Worm (Caenorhabditis elegans) whole organism, L4/young adult: ENCODE results near the gene R07B1.6.

Experiments
- W03F9.2 ChIP-seq: fragments of 150-350 bp; optimal IDR thresholded peaks from 2 replicates; lab custom pipeline; 2014; ENCODE audit warnings: missing biosample characterization, missing genetic modification characterization
- dao-5 ChIP-seq: sonication (generic microtip); optimal IDR thresholded peaks from 2 replicates; lab custom pipeline; 2016; ENCODE audit warnings: missing genotype, missing genetic modification characterization, moderate library complexity, missing compliant biosample characterization
- him-1 ChIP-seq: sonication (generic microtip); optimal IDR thresholded peaks from 2 replicates; lab custom pipeline; 2016; ENCODE audit warnings: missing genotype, missing genetic modification reagents, missing genetic modification characterization, missing compliant biosample characterization

R07B1.6 gene

ce11 chrX:9856618-9857017 is 9.8 kb upstream of the R07B1.6 start, which contains the start of gene R07B1.11:
Gene R07B1.11, plus strand, starts transcription at chrX:9856918.
- TF ChIP-seq W03F9.2 (tag; lab: Kevin White, UChicago) (no peak), him-1 (no peak), dao-5 (tag; lab: Kevin White, UChicago) (no peak)

ce11 chrX:9858069-9858468 is 8.4 kb upstream of the R07B1.6 start, which contains the start of gene scav-5:
Gene scav-5, plus strand, starts transcription at chrX:9858365.
- TF ChIP-seq dao-5 (tag; lab: Kevin White, UChicago) (no peak), him-1 (no peak), W03F9.2 (tag; lab: Kevin White, UChicago) (no peak)

ce11 chrX:9862916-9863624 is 3.4 kb upstream of the R07B1.6 start, which contains the start of the genes gst-36 and R07B1.5:
Gene gst-36, minus strand, starts transcription at chrX:9862960.
Gene R07B1.5, plus strand, starts transcription at chrX:9863580.
- TF ChIP-seq him-1 = no peak
- TF ChIP-seq dao-5 (tag; lab: Kevin White, UChicago) = no peak
- no peak for TF ChIP-seq W03F9.2 (tag; lab: Kevin White, UChicago)

- TF ChIP-seq dao-5 (tag; lab: Kevin White, UChicago) = no peak
- no peak for TF ChIP-seq W03F9.2 (tag; lab: Kevin White, UChicago)
- TF ChIP-seq him-1 = no peak
Observed at ce11 chrX:9868820-9869219, 2.4 kb downstream of the R07B1.6 start, which contains the start of gene R07B1.7. Gene R07B1.7, plus strand, starts transcription at chrX:9869120.

- TF ChIP-seq him-1 = no peak
- no peak for TF ChIP-seq dao-5 (tag; lab: Kevin White, UChicago)
- TF ChIP-seq W03F9.2 (tag; lab: Kevin White, UChicago) = no peak
Observed at ce11 chrX:9869522-9869921, 3.1 kb downstream of the R07B1.6 start, which contains the start of gene R07B1.13. Gene R07B1.13, plus strand, starts transcription at chrX:9869822.

ce11 chrX:9872554-9872953 is 6.1 kb downstream of the R07B1.6 start, which contains the start of gene R07B1.8:
Gene R07B1.8, minus strand, starts transcription at chrX:9872654.
- TF ChIP-seq W03F9.2 (tag; lab: Kevin White, UChicago) = no peak
- no peak for TF ChIP-seq dao-5 (tag; lab: Kevin White, UChicago)
- no peak for TF ChIP-seq him-1

ce11 chrX:9877117-9877516 is 10.7 kb downstream of the R07B1.6 start, which contains the start of gene R07B1.9:
Gene R07B1.9, plus strand, starts transcription at chrX:9877417.
- TF ChIP-seq him-1 (no peak), W03F9.2 (tag; lab: Kevin White, UChicago) (no peak), dao-5 (tag; lab: Kevin White, UChicago) (no peak)

- no peak for TF ChIP-seq dao-5 (tag; lab: Kevin White, UChicago)
- TF ChIP-seq W03F9.2 (tag; lab: Kevin White, UChicago) = no peak
- TF ChIP-seq him-1 = no peak
Observed at ce11 chrX:9882112-9882511, 15.7 kb downstream of the R07B1.6 start, which contains the start of gene glo-1. Gene glo-1, minus strand, starts transcription at chrX:9882212.

- TF ChIP-seq him-1 (no peak), dao-5 (tag; lab: Kevin White, UChicago) (no peak), W03F9.2 (tag; lab: Kevin White, UChicago) (no peak)
Observed at ce11 chrX:9882572-9882971, 16.1 kb downstream of the R07B1.6 start.

- TF ChIP-seq dao-5 (tag; lab: Kevin White, UChicago) = no peak
Observed at ce11 chrX:9883837-9884324, 17.4 kb downstream of the R07B1.6 start, which contains the start of gene mrp-4. Gene mrp-4, plus strand, starts transcription at chrX:9884274.

ce11 chrX:9892323-9892722 is 25.9 kb downstream of the R07B1.6 start, which contains the start of gene F21G4.1:
Gene F21G4.1, minus strand, starts transcription at chrX:9892328.
- TF ChIP-seq W03F9.2 (tag; lab: Kevin White, UChicago) = no peak
- TF ChIP-seq him-1 = no peak
- TF ChIP-seq dao-5 (tag; lab: Kevin White, UChicago) = no peak

- no peak for TF ChIP-seq dao-5 (tag; lab: Kevin White, UChicago)
- no peak for TF ChIP-seq W03F9.2 (tag; lab: Kevin White, UChicago)
- no peak for TF ChIP-seq him-1
Observed at ce11 chrX:9893069-9893468, 26.6 kb downstream of the R07B1.6 start.

ce11 chrX:9894844-9895243 is 28.4 kb downstream of the R07B1.6 start, which contains the start of gene F21G4.3:
Gene F21G4.3, plus strand, starts transcription at chrX:9895144.
- TF ChIP-seq dao-5 (tag; lab: Kevin White, UChicago) (no peak), W03F9.2 (tag; lab: Kevin White, UChicago) (no peak), him-1 (no peak)
